Worm (Caenorhabditis elegans) whole organism, late embryonic: Measurements from ENCODE around the gene F27C8.3.

Source experiments
- ama-1 ChIP-seq: fragments of 150-350 bp; optimal IDR thresholded peaks from 2 replicates; lab custom pipeline; 2014
- ceh-18 ChIP-seq: sonication (generic microtip); optimal IDR thresholded peaks from 2 replicates; lab custom pipeline; 2016; ENCODE audit warnings: missing genetic modification characterization, missing compliant biosample characterization
- ceh-45 ChIP-seq: fragments of 200-800 bp; sonication (Bioruptor generic); IDR thresholded peaks from 2 replicates; pipeline ENCODE4 v1.3.6; 2022; ENCODE audit warnings: missing genetic modification reagents, missing genetic modification characterization, missing compliant biosample characterization
- ceh-9 ChIP-seq: sonication (generic microtip); optimal IDR thresholded peaks from 2 replicates; lab custom pipeline; 2016; ENCODE audit warnings: mild to moderate bottlenecking, missing genetic modification characterization, inconsistent platforms, missing compliant biosample characterization
- lin-11 ChIP-seq: fragments of 200-800 bp; sonication (Bioruptor generic); optimal IDR thresholded peaks from 2 replicates; lab custom pipeline; 2018; ENCODE audit warnings: mild to moderate bottlenecking, missing genetic modification characterization, missing compliant biosample characterization
- pha-2 ChIP-seq: sonication (generic microtip); optimal IDR thresholded peaks from 2 replicates; lab custom pipeline; 2017; ENCODE audit warnings: mild to moderate bottlenecking, missing genetic modification characterization, missing compliant biosample characterization
- pros-1 ChIP-seq: fragments of 150-350 bp; optimal IDR thresholded peaks from 2 replicates; lab custom pipeline; 2014; ENCODE audit warnings: missing biosample characterization, missing genetic modification reagents, missing genetic modification characterization
- rnt-1 ChIP-seq: sonication (generic microtip); optimal IDR thresholded peaks from 2 replicates; lab custom pipeline; 2016; ENCODE audit warnings: missing genetic modification characterization, missing compliant biosample characterization

- TF ChIP-seq ama-1 (lab: Kevin White, UChicago) (no peak), lin-11 (no peak), ceh-9 (no peak), pha-2 (tag; lab: Kevin White, UChicago) (no peak), ceh-45 (no peak), ceh-18 (tag; lab: Kevin White, UChicago) (no peak), rnt-1 (tag; lab: Kevin White, UChicago) (no peak), pros-1 (tag; lab: Kevin White, UChicago) (no peak)
Observed at ce11 chrIV:9592413-9592812, 3.3 kb downstream of the F27C8.3 start, which contains the start of gene pei-1.
